Worm (Caenorhabditis elegans) whole organism, L4 larva: ENCODE results near the gene F09C6.3.

ENCODE experiments used
- jun-1 ChIP-seq: fragments of 150-350 bp; optimal IDR thresholded peaks from 2 replicates; lab custom pipeline; 2014; ENCODE audit warnings: missing biosample characterization, missing genetic modification reagents, missing genetic modification characterization
- lin-15B ChIP-seq: fragments of 150-350 bp; sonication (generic microtip); optimal IDR thresholded peaks from 3 replicates; lab custom pipeline; 2014; ENCODE audit warnings: missing biosample characterization, missing genetic modification characterization

ce11 chrV:16927345-16927744 is 47.4 kb upstream of the F09C6.3 start, which contains the start of gene Y102A5C.36:
- TF ChIP-seq lin-15B (tag; lab: Kevin White, UChicago): no peak
- TF ChIP-seq jun-1 (tag; lab: Kevin White, UChicago): no peak
